Worm (Caenorhabditis elegans) whole organism, L1 larva: ENCODE results near the gene tcer-1.
"Not testable (repeated sequence)": the region's sequence is repeated elsewhere in the genome, so short reads cannot be mapped to it uniquely, and the experiment has no call there.

ENCODE experiments used
- blmp-1 ChIP-seq: fragments of 150-350 bp; optimal IDR thresholded peaks from 2 replicates; lab custom pipeline; 2014; ENCODE audit warnings: missing biosample characterization, missing genetic modification characterization
- ceh-82 ChIP-seq, 3 experiments: fragments of 150-350 bp in 1 of 3; sonication (generic microtip) in 2 of 3; optimal IDR thresholded peaks; 2 replicates each; lab custom pipeline; 2014 to 2017; ENCODE audit warnings: missing biosample characterization in 3 of 3, missing genetic modification characterization in 3 of 3
- ets-5 ChIP-seq: fragments of 200-800 bp; sonication (Bioruptor generic); IDR thresholded peaks from 2 replicates; pipeline ENCODE4 v1.3.6; 2022; ENCODE audit warnings: missing genetic modification characterization, missing compliant biosample characterization
- fkh-10 ChIP-seq: sonication (generic microtip); optimal IDR thresholded peaks from 2 replicates; lab custom pipeline; 2017; ENCODE audit warnings: missing biosample characterization, missing genetic modification reagents, missing genetic modification characterization
- hlh-4 ChIP-seq: sonication (generic microtip); optimal IDR thresholded peaks from 2 replicates; lab custom pipeline; 2016; ENCODE audit warnings: mild to moderate bottlenecking, missing genetic modification characterization, missing compliant biosample characterization
- nhr-237 ChIP-seq: fragments of 150-350 bp; optimal IDR thresholded peaks from 2 replicates; lab custom pipeline; 2014; ENCODE audit warnings: missing biosample characterization, missing genetic modification characterization
- nhr-77 ChIP-seq: fragments of 150-350 bp; optimal IDR thresholded peaks from 2 replicates; lab custom pipeline; 2014; ENCODE audit warnings: missing biosample characterization, missing genetic modification characterization
- snu-23 ChIP-seq: sonication (generic microtip); optimal IDR thresholded peaks from 2 replicates; lab custom pipeline; 2016; ENCODE audit warnings: missing genetic modification characterization, missing compliant biosample characterization
- unc-98 ChIP-seq: fragments of 200-800 bp; sonication (Bioruptor generic); IDR thresholded peaks from 2 replicates; pipeline ENCODE4 v1.3.6; 2022; ENCODE audit warnings: missing genetic modification characterization, missing compliant biosample characterization
- zip-4 ChIP-seq: fragments of 200-800 bp; sonication (Bioruptor generic); optimal IDR thresholded peaks from 2 replicates; lab custom pipeline; 2018; ENCODE audit warnings: mild to moderate bottlenecking, missing genetic modification characterization, moderate library complexity, missing compliant biosample characterization

DNA sequence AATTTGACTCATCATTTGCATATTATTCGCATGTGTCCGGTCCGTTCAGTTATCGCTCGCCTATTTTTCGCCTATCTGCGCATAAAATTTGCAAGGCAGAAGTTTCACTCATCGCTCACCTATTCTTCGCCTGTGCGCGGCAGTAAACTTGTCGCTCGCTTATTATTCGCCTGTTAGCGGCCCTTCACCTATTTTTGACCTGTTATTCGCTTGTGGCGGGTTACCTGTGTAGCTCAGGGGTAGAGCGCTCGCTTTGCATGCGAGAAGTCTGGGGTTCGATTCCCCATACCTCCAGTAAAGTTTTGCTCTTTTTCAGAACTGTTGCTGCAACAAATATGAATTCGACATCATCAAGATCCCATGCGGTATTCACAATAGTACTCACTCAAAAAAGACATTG lies 48.5 kb downstream of the tcer-1 start:
- TF ChIP-seq snu-23; hlh-4 (tag; lab: Kevin White, UChicago); ceh-82 (tag; optimal IDR thresholded peaks at IDR 0.05; lab: Kevin White, UChicago); nhr-77 (tag; lab: Kevin White, UChicago); unc-98 (GFP tag; lab: Robert Waterston, UW); ets-5 (GFP tag; lab: Robert Waterston, UW); zip-4 (GFP tag; lab: Kevin White, UChicago); fkh-10 (GFP tag; lab: Kevin White, UChicago); blmp-1 (tag; lab: Kevin White, UChicago); nhr-237 (tag; lab: Kevin White, UChicago): not testable (repeated sequence)
